Worm (Caenorhabditis elegans): ENCODE results near the gene C35C5.9.
A peak's percentile ranks its signal among the peaks of the same experiment; 100 is the strongest.

DNA sequence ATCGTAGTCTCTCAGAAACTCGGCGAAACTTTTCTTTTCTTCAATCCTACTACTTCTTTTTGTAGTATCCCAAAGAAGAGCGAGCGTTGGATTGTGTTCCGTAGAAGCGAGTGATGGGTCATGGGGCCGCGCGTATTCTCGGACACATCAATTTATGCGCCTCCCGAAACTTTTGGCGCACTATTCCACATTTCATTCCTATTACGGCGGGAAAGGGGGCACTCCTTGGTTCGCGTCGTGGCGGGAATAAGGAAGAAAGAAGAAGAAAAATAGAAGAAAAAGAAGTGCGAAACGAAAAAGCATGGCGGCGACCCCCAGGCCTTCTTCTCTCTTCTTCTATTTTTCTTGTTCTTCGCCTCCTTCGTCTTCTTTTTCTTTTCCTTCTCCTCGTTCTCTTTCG, 35.3 kb downstream of the C35C5.9 start:
- TF ChIP-seq ztf-1 (GFP tag; conservative IDR thresholded peaks at IDR 0.05) (no peak), lsy-2 (tag; optimal IDR thresholded peaks at IDR 0.05) (peak in 1 of 2 experiments; percentile 11), snpc-4 (tag; optimal IDR thresholded peaks at IDR 0.05) (no peak), aly-2 (tag; optimal IDR thresholded peaks at IDR 0.05) (no peak), ceh-16 (tag; optimal IDR thresholded peaks at IDR 0.05) (no peak), nhr-6 (tag; optimal IDR thresholded peaks at IDR 0.05) (no peak), ztf-4 (tag; optimal IDR thresholded peaks at IDR 0.05) (no peak), ZK546.5 (tag; optimal IDR thresholded peaks at IDR 0.05) (no peak), ama-1 (optimal IDR thresholded peaks at IDR 0.05) (no peak), blmp-1 (tag; optimal IDR thresholded peaks at IDR 0.05; ENCODE audit: insufficient read depth) (no peak), nhr-11 (tag; optimal IDR thresholded peaks at IDR 0.05) (no peak)
